Fruit fly (Drosophila melanogaster) whole organism, wandering third instar larva: ENCODE results near the gene hale.

Experiments
- Dif ChIP-seq: fragments of 200-275, 200-300 bp; sonication (Bioruptor generic); optimal IDR thresholded peaks from 2 replicates; lab custom pipeline; 2018; ENCODE audit warnings: missing biosample characterization, missing genetic modification characterization; ENCODE audit not compliant: partially characterized antibody
- Hr78 ChIP-seq: fragments of >200 bp; optimal IDR thresholded peaks from 2 replicates; lab custom pipeline; 2017; ENCODE audit warnings: missing biosample characterization, missing genetic modification characterization
- Hr83 ChIP-seq: fragments of 200-300 bp; sonication (Bioruptor generic); optimal IDR thresholded peaks from 2 replicates; lab custom pipeline; 2016; ENCODE audit warnings: missing biosample characterization, mild to moderate bottlenecking, missing genetic modification characterization, moderate library complexity; ENCODE audit not compliant: poor library complexity, severe bottlenecking
- Myc ChIP-seq: fragments of >200 bp; optimal IDR thresholded peaks from 2 replicates; lab custom pipeline; 2017
- Vsx2 ChIP-seq: fragments of 200-300, 225-300 bp; sonication (Bioruptor generic); optimal IDR thresholded peaks from 2 replicates; lab custom pipeline; 2018; ENCODE audit warnings: missing biosample characterization, missing genetic modification characterization; ENCODE audit not compliant: partially characterized antibody
- ey ChIP-seq: fragments of 200-800 bp; sonication (Bioruptor generic); optimal IDR thresholded peaks from 2 replicates; lab custom pipeline; 2016; ENCODE audit warnings: missing biosample characterization, missing genetic modification characterization
- h ChIP-seq: fragments of 200-800 bp; sonication (Bioruptor generic); optimal IDR thresholded peaks from 3 replicates; lab custom pipeline; 2016; ENCODE audit warnings: missing biosample characterization, mild to moderate bottlenecking, missing genetic modification characterization
- psq ChIP-seq: fragments of 200-800 bp; sonication (Bioruptor generic); optimal IDR thresholded peaks from 3 replicates; lab custom pipeline; 2017; ENCODE audit warnings: missing biosample characterization, mild to moderate bottlenecking, missing genetic modification characterization, moderate library complexity
- tai ChIP-seq: sonication (Bioruptor generic); optimal IDR thresholded peaks from 2 replicates; lab custom pipeline; 2016; ENCODE audit warnings: missing biosample characterization, missing genetic modification characterization

hale gene

DNA sequence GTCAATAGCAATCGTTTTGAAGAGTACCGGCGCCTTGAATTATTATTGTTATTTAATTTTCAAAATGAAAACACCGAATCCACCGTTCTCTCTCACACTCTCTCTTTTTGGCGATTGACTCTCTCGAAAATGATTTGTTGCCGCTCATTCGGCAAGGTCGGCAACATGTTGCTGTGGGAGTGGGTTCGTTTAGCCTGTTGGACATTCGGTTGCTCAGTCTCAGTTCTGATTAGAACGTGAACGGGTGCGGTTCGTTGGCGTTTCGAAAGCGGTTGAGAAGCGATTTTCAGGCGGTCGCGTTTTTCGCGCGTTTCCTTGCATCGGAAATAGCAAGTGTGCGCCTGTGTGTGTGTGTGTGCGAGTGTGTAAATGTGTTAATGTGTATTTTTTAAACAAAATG is 46.6 kb downstream of the hale start, which contains the start of gene Ac76E:
Gene Ac76E (plus strand): TSS at position 264 of the 400 bp plus-strand sequence.
- TF ChIP-seq psq (GFP tag; lab: Kevin White, UChicago) (no peak), Myc (lab: Kevin White, UChicago) (peak; percentile 51), Hr83 (GFP tag; lab: Kevin White, UChicago) (peak; percentile 11), Vsx2 (GFP tag; lab: Kevin White, UChicago) (no peak), tai (GFP tag; lab: Kevin White, UChicago) (no peak), h (GFP tag; lab: Kevin White, UChicago) (peak; percentile 0), ey (GFP tag; lab: Kevin White, UChicago) (no peak), Hr78 (no peak), Dif (GFP tag; lab: Kevin White, UChicago) (peak; percentile 38)
